Fruit fly (Drosophila melanogaster): ENCODE measurements around the gene Setd3.

Setd3 gene

dm6 chrX:6996965-6997652 lies 28.6 kb upstream of the Setd3 start:
- no peak for TF ChIP-seq noc (tag; optimal IDR thresholded peaks at IDR 0.05)

- TF ChIP-seq noc (tag; optimal IDR thresholded peaks at IDR 0.05): no peak
Measured at dm6 chrX:6996130-6996529, 27.6 kb upstream of the Setd3 start.

- TF ChIP-seq noc (tag; optimal IDR thresholded peaks at IDR 0.05): no peak
Measured at dm6 chrX:6995258-6995657, 26.7 kb upstream of the Setd3 start.

DNA sequence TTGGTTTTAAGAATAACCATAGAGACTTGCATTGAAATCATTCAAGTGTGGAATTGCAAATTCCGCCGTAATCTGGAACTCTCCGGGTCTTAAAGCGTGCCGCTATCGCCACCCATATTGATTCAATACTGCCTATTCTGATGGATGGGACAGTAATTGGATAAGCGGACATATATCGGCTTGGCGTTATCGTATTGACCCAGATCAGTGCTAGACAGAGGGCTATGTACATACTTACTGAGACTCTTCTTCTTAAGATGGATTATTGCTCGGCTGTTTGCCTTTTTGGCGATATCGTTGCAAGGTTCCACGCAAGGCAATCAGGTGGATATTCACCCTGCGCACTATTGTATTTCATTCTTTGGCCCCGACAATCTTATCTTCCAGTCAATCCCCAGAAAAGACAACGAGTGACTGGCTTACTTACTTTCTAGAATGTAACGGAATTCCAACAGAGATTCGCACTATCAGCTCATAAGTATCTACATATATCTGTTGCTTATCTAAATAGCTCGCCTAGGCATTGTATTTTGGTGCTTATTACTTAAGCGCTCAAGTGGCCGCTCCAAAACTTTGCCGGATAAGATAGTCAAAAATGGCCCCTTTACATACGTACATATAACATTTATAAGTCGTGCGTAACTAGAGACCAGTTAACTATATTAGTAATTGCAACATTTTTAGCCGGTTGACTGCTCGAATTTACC lies 26.1 kb upstream of the Setd3 start:
- TF ChIP-seq noc (tag; optimal IDR thresholded peaks at IDR 0.05): no peak

DNA sequence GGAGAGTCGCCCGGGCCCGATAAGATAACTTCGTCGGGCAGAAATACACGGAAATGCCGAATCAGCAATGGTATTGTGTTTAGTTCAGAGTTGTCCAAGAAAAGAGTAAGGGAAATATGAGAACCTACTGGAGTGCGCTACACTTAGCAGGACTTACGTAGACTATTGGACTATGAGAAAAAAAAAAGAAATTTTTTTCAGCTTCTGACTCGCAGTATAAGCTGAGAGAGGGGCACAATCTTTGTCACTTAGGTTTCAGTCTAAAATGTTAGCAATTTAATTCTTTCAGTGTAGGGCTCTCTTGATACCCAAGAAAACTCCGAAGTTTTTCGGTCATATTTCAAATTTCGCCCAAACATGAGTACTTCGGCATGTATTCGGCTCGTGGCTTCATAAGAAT lies 25.2 kb upstream of the Setd3 start:
- TF ChIP-seq noc (tag; optimal IDR thresholded peaks at IDR 0.05): peak; percentile 75

DNA sequence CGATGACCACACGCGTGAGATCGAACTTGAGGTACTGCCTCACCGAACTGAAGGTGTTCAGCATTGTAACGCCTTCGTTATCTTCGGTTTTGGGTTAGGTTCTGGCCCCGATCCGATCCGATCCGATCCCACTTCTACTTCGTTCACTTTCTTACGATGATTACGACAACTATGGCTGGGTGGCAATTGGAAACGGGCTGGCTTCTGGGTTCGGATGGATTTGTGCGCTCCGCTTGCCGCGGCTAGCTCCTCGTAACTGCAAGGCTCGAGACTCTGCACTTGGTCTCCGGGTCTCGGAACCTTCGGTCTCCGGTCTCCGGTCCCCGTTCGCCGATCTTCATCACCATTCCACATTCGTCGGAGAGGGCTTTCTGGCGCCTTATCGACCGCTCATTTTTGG lies 24.8 kb upstream of the Setd3 start, which contains the start of gene Inx7:
Inx7 (minus strand) TSS at position 263 of the 400 bp plus-strand sequence.
- no peak for TF ChIP-seq noc (tag; optimal IDR thresholded peaks at IDR 0.05)

DNA sequence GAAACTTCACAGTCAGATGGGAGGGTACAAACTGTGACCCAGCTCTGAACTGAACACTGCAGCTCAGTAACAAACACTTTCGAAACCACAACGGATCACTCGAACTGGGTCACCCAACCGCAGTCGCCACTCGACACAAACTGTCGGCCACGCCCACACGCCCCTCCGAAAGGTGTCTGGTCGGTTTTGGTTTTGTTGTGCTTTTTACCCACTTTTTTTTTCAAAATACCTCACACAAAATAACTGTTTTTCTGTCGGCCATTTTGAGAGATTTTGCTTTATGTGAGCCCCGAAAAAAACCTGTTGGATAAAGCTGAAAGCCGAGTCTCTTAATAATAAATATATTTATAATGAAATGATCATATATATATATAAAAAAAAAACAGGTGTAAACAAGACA lies 22.7 kb upstream of the Setd3 start, which contains the start of gene ogre:
ogre (minus strand) TSS at position 33 of the 400 bp plus-strand sequence.
- no peak for TF ChIP-seq noc (tag; optimal IDR thresholded peaks at IDR 0.05)

DNA sequence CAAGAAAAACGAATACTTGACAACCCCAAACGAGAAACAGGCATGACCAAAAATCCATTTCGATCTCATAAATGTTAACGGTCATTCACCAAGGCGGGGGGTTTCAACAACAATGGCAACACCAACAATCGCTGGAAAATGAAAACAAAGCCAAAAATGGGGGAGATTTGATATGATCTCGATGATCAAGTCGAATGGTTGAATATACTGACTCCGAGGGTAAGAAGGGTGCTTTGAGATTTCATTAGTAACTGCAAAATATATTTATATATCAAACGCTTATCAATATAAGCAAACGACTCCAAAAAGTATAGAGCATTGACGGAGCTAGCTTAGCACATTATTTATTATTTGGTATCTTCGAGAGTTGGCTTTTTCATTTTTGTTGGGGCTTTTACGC lies 21.6 kb upstream of the Setd3 start:
- peak; percentile 38 for TF ChIP-seq noc (tag; optimal IDR thresholded peaks at IDR 0.05)

dm6 chrX:6988632-6989338 lies 20.2 kb upstream of the Setd3 start:
- no peak for TF ChIP-seq noc (tag; optimal IDR thresholded peaks at IDR 0.05)

- TF ChIP-seq noc (tag; optimal IDR thresholded peaks at IDR 0.05): peak; percentile 14
Measured at dm6 chrX:6988082-6988481, 19.5 kb upstream of the Setd3 start.

- TF ChIP-seq noc (tag; optimal IDR thresholded peaks at IDR 0.05): no peak
Measured at dm6 chrX:6987091-6987490, 18.5 kb upstream of the Setd3 start.

dm6 chrX:6985980-6986827 lies 17.7 kb upstream of the Setd3 start, which contains the start of gene bou:
Gene bou (plus strand): TSS chrX:6986486.
- TF ChIP-seq noc (tag; optimal IDR thresholded peaks at IDR 0.05): no peak

DNA sequence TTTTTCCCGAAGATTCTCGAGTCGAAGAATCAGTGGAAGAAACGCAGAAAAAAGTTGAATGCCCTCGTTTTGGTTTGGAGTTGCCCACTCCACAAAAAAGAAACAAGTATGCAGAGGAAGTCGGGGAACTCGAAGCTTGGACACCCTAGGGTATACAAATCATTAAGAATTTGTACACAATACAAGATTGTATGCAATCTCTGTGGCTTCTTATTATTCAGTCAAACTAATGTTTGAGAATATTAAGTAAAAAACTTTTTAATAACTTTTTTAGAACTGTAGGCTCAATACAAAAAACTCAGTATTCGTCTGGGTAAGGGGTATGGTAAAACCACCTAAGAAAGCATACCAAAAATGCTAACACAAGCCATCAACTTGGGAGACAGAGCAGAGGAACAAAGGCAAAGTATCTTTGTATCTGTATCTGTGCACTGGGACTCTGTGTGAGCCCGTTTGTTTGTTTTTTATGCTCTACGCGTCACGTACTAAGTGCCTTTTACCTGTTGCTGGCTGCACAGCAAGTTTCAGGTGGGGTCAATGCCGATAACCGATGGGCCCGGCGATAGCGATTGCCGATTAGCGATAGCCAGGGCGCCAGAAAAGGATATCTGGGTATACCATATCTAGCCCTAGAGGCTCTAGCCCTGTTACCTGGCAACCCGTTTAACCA lies 16.8 kb upstream of the Setd3 start:
- TF ChIP-seq noc (tag; optimal IDR thresholded peaks at IDR 0.05): peak; percentile 88

DNA sequence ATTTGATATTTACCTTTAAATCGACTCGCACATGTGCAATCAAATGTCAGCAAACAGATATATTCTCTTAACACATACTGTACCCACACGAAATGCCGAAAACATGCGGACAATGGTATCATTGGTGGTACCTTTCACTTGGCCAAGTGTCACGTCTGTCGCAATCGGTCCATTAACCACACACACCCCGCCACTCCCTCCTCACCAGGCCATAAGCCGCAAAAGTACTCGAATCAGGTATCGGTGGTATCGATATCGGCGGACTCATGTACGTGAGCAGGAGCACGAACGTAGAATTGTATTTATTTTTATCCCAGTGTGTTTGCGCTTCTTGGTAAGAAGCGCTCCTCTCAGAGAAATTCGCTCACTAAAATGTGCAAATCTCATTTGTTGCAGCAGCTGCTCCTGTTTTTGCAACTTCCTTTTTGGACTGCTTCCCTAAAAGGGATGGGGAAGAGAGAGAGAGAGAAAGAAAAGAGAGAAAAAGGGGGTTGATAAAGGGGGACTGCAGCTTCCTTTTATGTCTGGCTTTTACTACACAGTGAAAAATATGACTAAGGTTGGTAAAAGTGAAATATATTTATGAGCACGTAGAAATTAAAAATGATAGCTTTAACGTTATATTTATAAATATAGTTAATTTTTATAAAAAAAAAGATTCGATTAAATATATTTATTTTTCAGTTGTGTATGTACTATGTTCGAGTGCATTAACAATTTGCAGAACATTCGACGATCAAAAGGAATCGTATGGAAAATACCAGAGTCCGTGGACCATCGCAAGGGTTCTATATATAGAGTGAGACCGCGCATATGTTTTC lies 15.2 kb upstream of the Setd3 start:
- TF ChIP-seq noc (tag; optimal IDR thresholded peaks at IDR 0.05): no peak
